Fruit fly (Drosophila melanogaster) whole organism, embryonic: Measurements from ENCODE around the gene Megf8.
A peak's percentile ranks its signal among the peaks of the same experiment; 100 is the strongest.

Source experiments
- Atf6 ChIP-seq: fragments of 200-800 bp; sonication (Bioruptor generic); IDR thresholded peaks from 2 replicates; pipeline ENCODE4 v1.3.6; 2022; ENCODE audit warnings: missing biosample characterization, missing genetic modification characterization
- Awh ChIP-seq: fragments of 200-800 bp; sonication (Bioruptor generic); IDR thresholded peaks from 2 replicates; pipeline ENCODE4, ENCODE4 v1.3.6; 2022; ENCODE audit warnings: missing biosample characterization, missing genetic modification characterization
- Bdp1 ChIP-seq: fragments of 200-800 bp; sonication (Bioruptor generic); optimal IDR thresholded peaks from 3 replicates; lab custom pipeline; 2016; ENCODE audit warnings: missing biosample characterization, missing genetic modification characterization
- CG12942 ChIP-seq: fragments of 200-800 bp; sonication (Bioruptor generic); optimal IDR thresholded peaks from 3 replicates; lab custom pipeline; 2016; ENCODE audit warnings: missing biosample characterization, missing genetic modification characterization
- CG13424 ChIP-seq: fragments of 200-800 bp; sonication (Bioruptor generic); optimal IDR thresholded peaks from 2 replicates; lab custom pipeline; 2019; ENCODE audit warnings: missing biosample characterization, mild to moderate bottlenecking, missing genetic modification characterization, moderate library complexity
- CG13894 ChIP-seq: fragments of 200-800 bp; sonication (Bioruptor generic); optimal IDR thresholded peaks from 3 replicates; lab custom pipeline; 2018; ENCODE audit warnings: missing biosample characterization, mild to moderate bottlenecking, missing genetic modification characterization, moderate library complexity
- CG15479 ChIP-seq: fragments of 200-800 bp; sonication (Bioruptor generic); optimal IDR thresholded peaks from 3 replicates; lab custom pipeline; 2019; ENCODE audit warnings: missing biosample characterization, mild to moderate bottlenecking, missing genetic modification characterization, moderate library complexity
- CG17385 ChIP-seq: fragments of 200-800 bp; sonication (Bioruptor generic); optimal IDR thresholded peaks from 3 replicates; lab custom pipeline; 2018; ENCODE audit warnings: missing biosample characterization, mild to moderate bottlenecking, missing genetic modification characterization
- CG18262 ChIP-seq: fragments of 200-800 bp; optimal IDR thresholded peaks from 3 replicates; lab custom pipeline; 2019; ENCODE audit warnings: missing biosample characterization, mild to moderate bottlenecking, missing genetic modification characterization, moderate library complexity
- CG2120 ChIP-seq: fragments of 200-800 bp; sonication (Bioruptor generic); optimal IDR thresholded peaks from 3 replicates; lab custom pipeline; 2016; ENCODE audit warnings: missing biosample characterization, missing genetic modification characterization
- CG30403 ChIP-seq: fragments of 200-800 bp; sonication (Bioruptor generic); optimal IDR thresholded peaks from 3 replicates; lab custom pipeline; 2016; ENCODE audit warnings: missing biosample characterization, missing genetic modification characterization
- CG3281 ChIP-seq: fragments of 200-800 bp; sonication (Bioruptor generic); optimal IDR thresholded peaks from 3 replicates; lab custom pipeline; 2017; ENCODE audit warnings: missing biosample characterization, mild to moderate bottlenecking, missing genetic modification characterization
- CG3407 ChIP-seq: fragments of 200-800 bp; sonication (Bioruptor generic); optimal IDR thresholded peaks from 2 replicates; lab custom pipeline; 2018; ENCODE audit warnings: missing biosample characterization, mild to moderate bottlenecking, missing genetic modification characterization
- CG34422 ChIP-seq: fragments of 200-800 bp; sonication (Bioruptor generic); IDR thresholded peaks from 3 replicates; pipeline ENCODE4 v1.3.6; 2022; ENCODE audit warnings: missing biosample characterization, missing genetic modification characterization
- CG5953 ChIP-seq: fragments of 200-800 bp; sonication (Bioruptor generic); IDR thresholded peaks from 2 replicates; pipeline ENCODE4 v1.3.6; 2022; ENCODE audit warnings: missing biosample characterization, missing genetic modification characterization
- CG7786 ChIP-seq: fragments of 200-800 bp; sonication (Bioruptor generic); optimal IDR thresholded peaks from 2 replicates; lab custom pipeline; 2016; ENCODE audit warnings: missing biosample characterization, missing genetic modification characterization
- CG8089 ChIP-seq: fragments of 200-800 bp; sonication (Bioruptor generic); optimal IDR thresholded peaks from 3 replicates; lab custom pipeline; 2016; ENCODE audit warnings: missing biosample characterization, missing genetic modification characterization
- CG8388 ChIP-seq: fragments of 200-800 bp; sonication (Bioruptor generic); optimal IDR thresholded peaks from 2 replicates; lab custom pipeline; 2019; ENCODE audit warnings: missing biosample characterization, mild to moderate bottlenecking, missing genetic modification characterization, moderate library complexity
- CG9797 ChIP-seq: fragments of 200-800 bp; sonication (Bioruptor generic); optimal IDR thresholded peaks from 3 replicates; lab custom pipeline; 2018; ENCODE audit warnings: missing biosample characterization, mild to moderate bottlenecking, missing genetic modification characterization
- Camta ChIP-seq: fragments of 200-800 bp; sonication (Bioruptor generic); optimal IDR thresholded peaks from 2 replicates; lab custom pipeline; 2016; ENCODE audit warnings: missing biosample characterization, missing genetic modification characterization
- Doc2 ChIP-seq: fragments of 200-800 bp; sonication (Bioruptor generic); IDR thresholded peaks from 2 replicates; pipeline ENCODE4 v1.3.6; 2022; ENCODE audit warnings: missing biosample characterization, missing genetic modification characterization
- Fer2 ChIP-seq: fragments of 200-800 bp; sonication (Bioruptor generic); optimal IDR thresholded peaks from 2 replicates; lab custom pipeline; 2018; ENCODE audit warnings: missing biosample characterization, mild to moderate bottlenecking, missing genetic modification characterization, moderate library complexity
- H15 ChIP-seq: fragments of 200-800 bp; sonication (Bioruptor generic); IDR thresholded peaks from 3 replicates; pipeline ENCODE4 v1.3.6; 2022; ENCODE audit warnings: missing biosample characterization, missing genetic modification characterization
- Nf-YA ChIP-seq: fragments of 200-800 bp; sonication (Bioruptor generic); IDR thresholded peaks from 2 replicates; pipeline ENCODE4 v1.3.6; 2022; ENCODE audit warnings: missing biosample characterization, missing genetic modification characterization
- Optix ChIP-seq: fragments of 200-800 bp; sonication (Bioruptor generic); IDR thresholded peaks from 3 replicates; pipeline ENCODE4 v1.3.6; 2022; ENCODE audit warnings: missing biosample characterization, missing genetic modification characterization
- Sox100B ChIP-seq: fragments of 200-800 bp; sonication (Bioruptor generic); optimal IDR thresholded peaks from 3 replicates; lab custom pipeline; 2018; ENCODE audit warnings: missing biosample characterization, mild to moderate bottlenecking, missing genetic modification characterization
- Taf1 ChIP-seq: fragments of 200-800 bp; sonication (Bioruptor generic); IDR thresholded peaks from 2 replicates; pipeline ENCODE4 v1.3.6; 2022; ENCODE audit warnings: missing biosample characterization, missing genetic modification characterization
- abd-A ChIP-seq: fragments of 200-800 bp; sonication (Bioruptor generic); optimal IDR thresholded peaks from 3 replicates; lab custom pipeline; 2019; ENCODE audit warnings: missing biosample characterization, mild to moderate bottlenecking, missing genetic modification characterization, moderate library complexity
- aop ChIP-seq: fragments of 200-800 bp; sonication (Bioruptor generic); IDR thresholded peaks from 2 replicates; pipeline ENCODE4 v1.3.6; 2022; ENCODE audit warnings: missing biosample characterization, missing genetic modification characterization
- bowl ChIP-seq: fragments of 200-800 bp; sonication (Bioruptor generic); IDR thresholded peaks from 2 replicates; pipeline ENCODE4 v1.3.6; 2022; ENCODE audit warnings: missing biosample characterization, missing genetic modification characterization
- ci ChIP-seq: fragments of 200-800 bp; sonication (Bioruptor generic); IDR thresholded peaks from 3 replicates; pipeline ENCODE4 v1.3.6; 2022; ENCODE audit warnings: missing biosample characterization, missing genetic modification characterization
- crc ChIP-seq: fragments of 200-800 bp; sonication (Bioruptor generic); optimal IDR thresholded peaks from 2 replicates; lab custom pipeline; 2016; ENCODE audit warnings: missing biosample characterization, missing genetic modification characterization
- dan ChIP-seq: fragments of 200-800 bp; sonication (Bioruptor generic); IDR thresholded peaks from 2 replicates; pipeline ENCODE4 v1.3.6; 2022; ENCODE audit warnings: missing biosample characterization, missing genetic modification characterization
- dati ChIP-seq: fragments of 200-800 bp; sonication (Bioruptor generic); IDR thresholded peaks from 2 replicates; pipeline ENCODE4 v1.3.6; 2022; ENCODE audit warnings: missing biosample characterization, missing genetic modification characterization
- en ChIP-seq: fragments of 200-800 bp; sonication (Bioruptor generic); optimal IDR thresholded peaks from 2 replicates; lab custom pipeline; 2016; ENCODE audit warnings: missing biosample characterization, missing genetic modification characterization
- grn ChIP-seq: fragments of 200-800 bp; sonication (Bioruptor generic); optimal IDR thresholded peaks from 3 replicates; lab custom pipeline; 2017; ENCODE audit warnings: missing biosample characterization, missing genetic modification characterization
- hbn ChIP-seq: fragments of 200-800 bp; sonication (Bioruptor generic); IDR thresholded peaks from 2 replicates; pipeline ENCODE4 v1.3.6; 2022; ENCODE audit warnings: missing biosample characterization, missing genetic modification characterization; ENCODE audit not compliant: partially characterized antibody
- lov ChIP-seq, 2 experiments: fragments of 200-800 bp in 1 of 2; fragments of >200 bp in 1 of 2; sonication (Bioruptor generic) in 1 of 2; IDR thresholded peaks in 1 of 2; optimal IDR thresholded peaks in 1 of 2; 2 replicates in 1 of 2; 3 replicates in 1 of 2; pipeline versions ENCODE4 v1.3.6 to Lab custom; 2017 to 2022; ENCODE audit warnings: missing biosample characterization in 1 of 2, missing genetic modification characterization in 1 of 2
- nerfin-2 ChIP-seq: fragments of 200-800 bp; sonication (Bioruptor generic); IDR thresholded peaks from 2 replicates; pipeline ENCODE4 v1.3.6; 2022; ENCODE audit warnings: missing biosample characterization, missing genetic modification characterization; ENCODE audit not compliant: partially characterized antibody
- pho ChIP-seq: fragments of 200-800 bp; sonication (Bioruptor generic); optimal IDR thresholded peaks from 2 replicates; lab custom pipeline; 2016; ENCODE audit warnings: missing biosample characterization, missing genetic modification characterization
- pros ChIP-seq: fragments of 200-800 bp; sonication (Bioruptor generic); optimal IDR thresholded peaks from 3 replicates; lab custom pipeline; 2019; ENCODE audit warnings: missing biosample characterization, mild to moderate bottlenecking, missing genetic modification characterization, moderate library complexity
- repo ChIP-seq: fragments of 200-800 bp; sonication (Bioruptor generic); optimal IDR thresholded peaks from 2 replicates; lab custom pipeline; 2016; ENCODE audit warnings: missing biosample characterization, missing genetic modification characterization
- slou ChIP-seq: fragments of 200-800 bp; sonication (Bioruptor generic); optimal IDR thresholded peaks from 3 replicates; lab custom pipeline; 2016; ENCODE audit warnings: missing biosample characterization, missing genetic modification characterization
- so ChIP-seq: fragments of 200-800 bp; sonication (Bioruptor generic); IDR thresholded peaks from 3 replicates; pipeline ENCODE4 v1.3.6; 2022; ENCODE audit warnings: missing biosample characterization, missing genetic modification characterization
- tin ChIP-seq: fragments of 200-800 bp; sonication (Bioruptor generic); optimal IDR thresholded peaks from 3 replicates; lab custom pipeline; 2016; ENCODE audit warnings: missing biosample characterization, missing genetic modification characterization
- tio ChIP-seq: fragments of 200-800 bp; sonication (Bioruptor generic); optimal IDR thresholded peaks from 2 replicates; lab custom pipeline; 2017; ENCODE audit warnings: missing biosample characterization, missing genetic modification characterization, inconsistent platforms
- wek ChIP-seq: fragments of 200-800 bp; sonication (Bioruptor generic); optimal IDR thresholded peaks from 3 replicates; lab custom pipeline; 2018; ENCODE audit warnings: missing biosample characterization, mild to moderate bottlenecking, missing genetic modification characterization, moderate library complexity
- zen ChIP-seq: fragments of 200-800 bp; sonication (Bioruptor generic); optimal IDR thresholded peaks from 3 replicates; lab custom pipeline; 2018; ENCODE audit warnings: missing biosample characterization, mild to moderate bottlenecking, missing genetic modification characterization, moderate library complexity

The Megf8 gene

dm6 chr2L:8081640-8082485 lies 38.6 kb downstream of the Megf8 start (continued):
- TF ChIP-seq Sox100B (GFP tag; lab: Kevin White, UChicago) (peak; percentile 88), Fer2 (tag; lab: Kevin White, UChicago) (no peak), wek (GFP tag; lab: Kevin White, UChicago) (no peak), en (GFP tag; lab: Kevin White, UChicago) (no peak), lov (optimal IDR thresholded peaks at IDR 0.05; lab: Kevin White, UChicago) (no peak), lov (GFP tag; IDR thresholded peaks at IDR 0.05; lab: Robert Waterston, UW) (no peak), zen (peak; percentile 66), tin (GFP tag; lab: Kevin White, UChicago) (peak; percentile 77), aop (no peak), CG7786 (peak; percentile 9), crc (GFP tag; lab: Kevin White, UChicago) (no peak), hbn (GFP tag; lab: Robert Waterston, UW) (no peak), pho (GFP tag; lab: Kevin White, UChicago) (peak; percentile 13), Doc2 (GFP tag; lab: Robert Waterston, UW) (no peak), CG17385 (GFP tag; lab: Kevin White, UChicago) (peak; percentile 79), Atf6 (GFP tag; lab: Robert Waterston, UW) (peak; percentile 55; the same call in 1 of the 2 replicates), CG8388 (GFP tag; lab: Kevin White, UChicago) (peak; percentile 84), Nf-YA (peak; percentile 59), CG30403 (GFP tag; lab: Kevin White, UChicago) (peak; percentile 89), tio (GFP tag; lab: Kevin White, UChicago) (peak; percentile 88), nerfin-2 (GFP tag; lab: Robert Waterston, UW) (no peak), CG9797 (GFP tag; lab: Kevin White, UChicago) (no peak), CG3407 (GFP tag; lab: Kevin White, UChicago) (peak; percentile 80), ci (peak; percentile 88), repo (GFP tag; lab: Kevin White, UChicago) (no peak), abd-A (tag; lab: Kevin White, UChicago) (no peak), CG18262 (tag; lab: Kevin White, UChicago) (peak; percentile 91), slou (GFP tag; lab: Kevin White, UChicago) (peak; percentile 7), dati (GFP tag; lab: Robert Waterston, UW) (no peak), Taf1 (GFP tag; lab: Robert Waterston, UW) (0 out of 2 replicates have a peak, but pooled peaks have one; percentile 6), CG12942 (GFP tag; lab: Kevin White, UChicago) (peak; percentile 62), Awh (GFP tag; lab: Robert Waterston, UW) (no peak), bowl (GFP tag; lab: Robert Waterston, UW) (0 out of 2 replicates have a peak, but pooled peaks have one; percentile 55), H15 (GFP tag; lab: Robert Waterston, UW) (no peak), Camta (GFP tag; lab: Kevin White, UChicago) (peak; percentile 13), Optix (GFP tag; lab: Robert Waterston, UW) (peak; percentile 61; the same call in 1 of the 3 replicates), CG34422 (GFP tag; lab: Robert Waterston, UW) (no peak), CG13424 (peak; percentile 85), Bdp1 (GFP tag; lab: Kevin White, UChicago) (peak; percentile 52), CG5953 (peak; percentile 80; the same call in 1 of the 2 replicates), CG2120 (peak; percentile 69), dan (GFP tag; lab: Robert Waterston, UW) (no peak), CG3281 (GFP tag; lab: Kevin White, UChicago) (peak; percentile 45), pros (GFP tag; lab: Kevin White, UChicago) (peak; percentile 69), CG13894 (no peak), grn (no peak), CG15479 (GFP tag; lab: Kevin White, UChicago) (peak; percentile 97), so (peak; percentile 89; the same call in 2 of the 3 replicates), CG8089 (peak; percentile 8)
